Worm (Caenorhabditis elegans): ENCODE results near the gene K09F6.11.
A peak's percentile ranks its signal among the peaks of the same experiment; 100 is the strongest.

DNA sequence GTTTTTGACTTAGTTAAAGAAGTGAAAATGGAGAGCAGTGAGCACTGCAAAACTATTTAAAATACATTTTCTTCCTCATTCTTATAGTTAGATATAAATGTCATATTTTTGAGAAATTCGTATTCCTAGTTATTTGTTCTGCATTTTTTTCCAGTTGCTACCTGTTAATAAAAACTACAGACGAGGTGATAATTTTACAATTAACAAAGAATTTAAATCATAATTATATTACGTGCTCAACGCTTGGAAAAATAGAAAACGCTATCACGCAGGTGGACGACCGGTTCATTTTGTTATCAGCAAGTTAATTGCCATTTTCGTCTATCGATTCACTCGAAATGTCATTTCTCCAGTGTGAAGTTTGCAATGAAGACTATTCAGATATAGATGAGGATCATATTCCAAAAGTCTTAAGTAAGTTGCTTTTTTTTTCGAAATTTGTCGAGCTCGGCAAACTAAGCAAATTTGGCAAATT, 38.0 kb downstream of the K09F6.11 start, which contains the start of the genes ZK1240.5 and ZK1240.9:
- TF ChIP-seq unc-62 (GFP tag; optimal IDR thresholded peaks at IDR 0.05 in 1 of 2): peak in 1 of 2 experiments; percentile 72
- no peak for TF ChIP-seq unc-62 (tag; optimal IDR thresholded peaks at IDR 0.05)
- TF ChIP-seq ZK546.5 (tag; optimal IDR thresholded peaks at IDR 0.05): no peak
- no peak for TF ChIP-seq lin-13 (GFP tag; optimal IDR thresholded peaks at IDR 0.05)
- TF ChIP-seq aly-2 (tag; optimal IDR thresholded peaks at IDR 0.05): no peak
- no peak for TF ChIP-seq mep-1 (tag; optimal IDR thresholded peaks at IDR 0.05)
- no peak for TF ChIP-seq R02D3.7 (tag; optimal IDR thresholded peaks at IDR 0.05)
- no peak for TF ChIP-seq ceh-82 (tag; optimal IDR thresholded peaks at IDR 0.05)
- TF ChIP-seq lim-7 (GFP tag; IDR thresholded peaks at IDR 0.05): no peak
- no peak for TF ChIP-seq spr-3 (GFP tag; optimal IDR thresholded peaks at IDR 0.05)
- no peak for TF ChIP-seq dmd-8 (GFP tag; IDR thresholded peaks at IDR 0.05)
